Worm (Caenorhabditis elegans): ENCODE measurements around the gene C06E4.3.
"Not testable (repeated sequence)": the region's sequence is repeated elsewhere in the genome, so short reads cannot be mapped to it uniquely, and the experiment has no call there.

DNA sequence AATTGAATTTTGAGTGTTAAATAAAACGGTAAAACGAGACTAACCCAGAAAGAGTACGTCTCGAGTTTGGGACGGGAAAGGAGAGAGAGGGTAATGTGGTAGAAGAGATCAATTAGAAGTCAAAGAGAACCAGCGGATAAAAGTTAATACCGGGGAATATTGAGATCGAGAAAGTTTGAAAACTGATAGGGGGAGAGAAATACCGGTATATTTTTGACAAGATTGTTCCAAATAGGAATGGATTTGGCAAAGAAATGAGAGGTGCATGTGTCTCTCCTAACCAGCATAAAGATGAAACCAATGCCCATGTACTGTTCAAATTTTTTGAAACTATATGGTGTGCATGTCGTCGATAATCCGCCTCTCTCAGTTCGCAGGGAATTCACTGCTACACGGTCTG lies 6.0 kb upstream of the C06E4.3 start, which contains the start of gene C06E4.5:
- not testable (repeated sequence) for TF ChIP-seq nhr-237 (tag; optimal IDR thresholded peaks at IDR 0.05); lir-3 (tag; optimal IDR thresholded peaks at IDR 0.05); unc-62 (GFP tag; optimal IDR thresholded peaks at IDR 0.05 in 1 of 2); unc-62 (tag; optimal IDR thresholded peaks at IDR 0.05); jun-1 (tag; optimal IDR thresholded peaks at IDR 0.05); lin-15B (tag; optimal IDR thresholded peaks at IDR 0.05); aly-2 (tag; optimal IDR thresholded peaks at IDR 0.05)

Data from whole organism, L4 larva.